Fruit fly (Drosophila melanogaster) whole organism, embryonic: Measurements from ENCODE around the gene GatB.
A peak's percentile ranks its signal among the peaks of the same experiment; 100 is the strongest.

Experiments
- ATbp ChIP-seq: fragments of 200-800 bp; sonication (Bioruptor generic); optimal IDR thresholded peaks from 2 replicates; lab custom pipeline; 2017; ENCODE audit warnings: missing biosample characterization, mild to moderate bottlenecking, missing genetic modification characterization, missing genetic modification reagents
- Ada2b ChIP-seq: fragments of 200-800 bp; sonication (Bioruptor generic); IDR thresholded peaks from 2 replicates; pipeline ENCODE4 v1.3.6; 2022; ENCODE audit warnings: missing biosample characterization, missing genetic modification characterization
- Antp ChIP-seq: fragments of 200-800 bp; sonication (Bioruptor generic); optimal IDR thresholded peaks from 3 replicates; lab custom pipeline; 2016; ENCODE audit warnings: missing biosample characterization, missing genetic modification characterization
- B-H2 ChIP-seq: fragments of 200-800 bp; sonication (Bioruptor generic); optimal IDR thresholded peaks from 2 replicates; lab custom pipeline; 2018; ENCODE audit warnings: missing biosample characterization, mild to moderate bottlenecking, missing genetic modification characterization
- CG11093 ChIP-seq: fragments of 200-800 bp; sonication (Bioruptor generic); IDR thresholded peaks from 3 replicates; pipeline ENCODE4 v1.3.6; 2022; ENCODE audit warnings: missing biosample characterization, missing genetic modification characterization
- CG11247 ChIP-seq: fragments of 200-800 bp; sonication (Bioruptor generic); IDR thresholded peaks from 2 replicates; pipeline ENCODE4 v1.3.6; 2022; ENCODE audit warnings: missing biosample characterization, missing genetic modification characterization
- CG1233 ChIP-seq: fragments of 200-800 bp; sonication (Bioruptor generic); optimal IDR thresholded peaks from 4 replicates; lab custom pipeline; 2018; ENCODE audit warnings: missing biosample characterization, mild to moderate bottlenecking, missing genetic modification characterization
- CG12391 ChIP-seq: fragments of 200-800 bp; sonication (Bioruptor generic); optimal IDR thresholded peaks from 3 replicates; lab custom pipeline; 2018; ENCODE audit warnings: missing biosample characterization, mild to moderate bottlenecking, missing genetic modification characterization, moderate library complexity
- CG12942 ChIP-seq: fragments of 200-800 bp; sonication (Bioruptor generic); optimal IDR thresholded peaks from 3 replicates; lab custom pipeline; 2016; ENCODE audit warnings: missing biosample characterization, missing genetic modification characterization
- CG13296 ChIP-seq: fragments of 200-800 bp; sonication (Bioruptor generic); optimal IDR thresholded peaks from 3 replicates; lab custom pipeline; 2018; ENCODE audit warnings: missing biosample characterization, mild to moderate bottlenecking, missing genetic modification characterization
- CG14710 ChIP-seq: fragments of 200-800 bp; sonication (Bioruptor generic); optimal IDR thresholded peaks from 3 replicates; lab custom pipeline; 2019; ENCODE audit warnings: missing biosample characterization, mild to moderate bottlenecking, missing genetic modification characterization, moderate library complexity
- CG1647 ChIP-seq: fragments of 200-800 bp; sonication (Bioruptor generic); optimal IDR thresholded peaks from 3 replicates; lab custom pipeline; 2016; ENCODE audit warnings: missing biosample characterization, missing genetic modification characterization
- CG17385 ChIP-seq: fragments of 200-800 bp; sonication (Bioruptor generic); optimal IDR thresholded peaks from 3 replicates; lab custom pipeline; 2018; ENCODE audit warnings: missing biosample characterization, mild to moderate bottlenecking, missing genetic modification characterization
- CG18476 ChIP-seq: fragments of 200-800 bp; sonication (Bioruptor generic); optimal IDR thresholded peaks from 2 replicates; lab custom pipeline; 2016; ENCODE audit warnings: missing biosample characterization, mild to moderate bottlenecking, missing genetic modification characterization
- CG2116 ChIP-seq: fragments of 200-800 bp; sonication (Bioruptor generic); optimal IDR thresholded peaks from 3 replicates; lab custom pipeline; 2018; ENCODE audit warnings: missing biosample characterization, mild to moderate bottlenecking, missing genetic modification characterization
- CG2120 ChIP-seq: fragments of 200-800 bp; sonication (Bioruptor generic); optimal IDR thresholded peaks from 3 replicates; lab custom pipeline; 2016; ENCODE audit warnings: missing biosample characterization, missing genetic modification characterization
- CG2199 ChIP-seq: fragments of 200-800 bp; sonication (Bioruptor generic); IDR thresholded peaks from 3 replicates; pipeline ENCODE4 v1.3.6; 2022; ENCODE audit warnings: missing biosample characterization, missing genetic modification characterization
- CG2678 ChIP-seq: fragments of 200-800 bp; sonication (Bioruptor generic); optimal IDR thresholded peaks from 3 replicates; lab custom pipeline; 2019; ENCODE audit warnings: missing biosample characterization, mild to moderate bottlenecking, missing genetic modification characterization, moderate library complexity
- CG2712 ChIP-seq: fragments of 200-800 bp; optimal IDR thresholded peaks from 3 replicates; lab custom pipeline; 2019; ENCODE audit warnings: missing biosample characterization, mild to moderate bottlenecking, missing genetic modification characterization, moderate library complexity
- CG30403 ChIP-seq: fragments of 200-800 bp; sonication (Bioruptor generic); optimal IDR thresholded peaks from 3 replicates; lab custom pipeline; 2016; ENCODE audit warnings: missing biosample characterization, missing genetic modification characterization
- CG31388 ChIP-seq: fragments of 200-800 bp; sonication (Bioruptor generic); optimal IDR thresholded peaks from 2 replicates; lab custom pipeline; 2016; ENCODE audit warnings: missing biosample characterization, missing genetic modification characterization
- CG34224 ChIP-seq: fragments of 200-800 bp; sonication (Bioruptor generic); IDR thresholded peaks from 3 replicates; pipeline ENCODE4 v1.3.6; 2022; ENCODE audit warnings: missing biosample characterization, missing genetic modification characterization; ENCODE audit not compliant: partially characterized antibody
- CG4617 ChIP-seq: fragments of 200-800 bp; sonication (Bioruptor generic); optimal IDR thresholded peaks from 3 replicates; lab custom pipeline; 2016; ENCODE audit warnings: missing biosample characterization, missing genetic modification characterization, borderline replicate concordance
- CG4730 ChIP-seq: fragments of 200-800 bp; sonication (Bioruptor generic); IDR thresholded peaks from 2 replicates; pipeline ENCODE4 v1.3.6; 2022; ENCODE audit warnings: missing biosample characterization, missing genetic modification characterization
- CG7556 ChIP-seq: fragments of 200-800 bp; sonication (Bioruptor generic); optimal IDR thresholded peaks from 2 replicates; lab custom pipeline; 2017; ENCODE audit warnings: missing biosample characterization, mild to moderate bottlenecking, missing genetic modification characterization
- CG7786 ChIP-seq: fragments of 200-800 bp; sonication (Bioruptor generic); optimal IDR thresholded peaks from 2 replicates; lab custom pipeline; 2016; ENCODE audit warnings: missing biosample characterization, missing genetic modification characterization
- CG7839 ChIP-seq: fragments of 200-800 bp; sonication (Bioruptor generic); optimal IDR thresholded peaks from 3 replicates; lab custom pipeline; 2018; ENCODE audit warnings: missing biosample characterization, mild to moderate bottlenecking, missing genetic modification characterization, moderate library complexity
- CG9876 ChIP-seq: fragments of 200-800 bp; sonication (Bioruptor generic); optimal IDR thresholded peaks from 2 replicates; lab custom pipeline; 2016; ENCODE audit warnings: missing biosample characterization, missing genetic modification characterization
- Camta ChIP-seq: fragments of 200-800 bp; sonication (Bioruptor generic); optimal IDR thresholded peaks from 2 replicates; lab custom pipeline; 2016; ENCODE audit warnings: missing biosample characterization, missing genetic modification characterization
- Dad ChIP-seq: fragments of 200-800 bp; sonication (Bioruptor generic); optimal IDR thresholded peaks from 3 replicates; lab custom pipeline; 2016; ENCODE audit warnings: missing biosample characterization, missing genetic modification characterization
- Hr78 ChIP-seq, 2 experiments: fragments of 200-800 bp in 1 of 2; fragments of >200 bp in 1 of 2; sonication (Bioruptor generic) in 1 of 2; optimal IDR thresholded peaks; 2 replicates each; lab custom pipeline; 2017 to 2019; ENCODE audit warnings: missing biosample characterization in 2 of 2, missing genetic modification characterization in 2 of 2, mild to moderate bottlenecking in 1 of 2, moderate library complexity in 1 of 2
- Vsx1 ChIP-seq: fragments of 200-800 bp; sonication (Bioruptor generic); optimal IDR thresholded peaks from 2 replicates; lab custom pipeline; 2017; ENCODE audit warnings: missing biosample characterization, mild to moderate bottlenecking, missing genetic modification characterization, missing genetic modification reagents
- br ChIP-seq: fragments of >200 bp; optimal IDR thresholded peaks from 2 replicates; lab custom pipeline; 2017
- caup ChIP-seq: fragments of 200-800 bp; sonication (Bioruptor generic); optimal IDR thresholded peaks from 3 replicates; lab custom pipeline; 2017; ENCODE audit warnings: missing biosample characterization, mild to moderate bottlenecking, missing genetic modification characterization, moderate library complexity; ENCODE audit not compliant: severe bottlenecking
- fd3F ChIP-seq: fragments of 200-800 bp; sonication (Bioruptor generic); optimal IDR thresholded peaks from 2 replicates; lab custom pipeline; 2018; ENCODE audit warnings: missing biosample characterization, mild to moderate bottlenecking, missing genetic modification characterization, moderate library complexity
- fu2 ChIP-seq: fragments of 200-800 bp; sonication (Bioruptor generic); optimal IDR thresholded peaks from 2 replicates; lab custom pipeline; 2016; ENCODE audit warnings: missing biosample characterization, missing genetic modification characterization
- gcm2 ChIP-seq: fragments of 200-800 bp; sonication (Bioruptor generic); optimal IDR thresholded peaks from 2 replicates; lab custom pipeline; 2016; ENCODE audit warnings: missing biosample characterization, missing genetic modification characterization
- hbn ChIP-seq: fragments of 200-800 bp; sonication (Bioruptor generic); IDR thresholded peaks from 2 replicates; pipeline ENCODE4 v1.3.6; 2022; ENCODE audit warnings: missing biosample characterization, missing genetic modification characterization; ENCODE audit not compliant: partially characterized antibody
- inv ChIP-seq: fragments of 200-800 bp; sonication (Bioruptor generic); IDR thresholded peaks from 2 replicates; pipeline ENCODE4 v1.3.6; 2022; ENCODE audit warnings: missing biosample characterization, missing genetic modification characterization; ENCODE audit not compliant: partially characterized antibody
- knrl ChIP-seq: fragments of 200-800 bp; sonication (Bioruptor generic); IDR thresholded peaks from 3 replicates; pipeline ENCODE4 v1.3.6; 2022; ENCODE audit warnings: missing biosample characterization, missing genetic modification characterization; ENCODE audit not compliant: partially characterized antibody
- lab ChIP-seq: fragments of 200-800 bp; sonication (Bioruptor generic); optimal IDR thresholded peaks from 3 replicates; lab custom pipeline; 2017; ENCODE audit warnings: missing biosample characterization, missing genetic modification characterization, mild to moderate bottlenecking, moderate library complexity, missing genetic modification reagents
- lov ChIP-seq, 2 experiments: fragments of 200-800 bp in 1 of 2; fragments of >200 bp in 1 of 2; sonication (Bioruptor generic) in 1 of 2; IDR thresholded peaks in 1 of 2; optimal IDR thresholded peaks in 1 of 2; 2 replicates in 1 of 2; 3 replicates in 1 of 2; pipeline versions ENCODE4 v1.3.6 to Lab custom; 2017 to 2022; ENCODE audit warnings: missing biosample characterization in 1 of 2, missing genetic modification characterization in 1 of 2
- luna ChIP-seq: fragments of 200-800 bp; sonication (Bioruptor generic); optimal IDR thresholded peaks from 2 replicates; lab custom pipeline; 2016; ENCODE audit warnings: missing biosample characterization, missing genetic modification characterization
- nerfin-2 ChIP-seq: fragments of 200-800 bp; sonication (Bioruptor generic); IDR thresholded peaks from 2 replicates; pipeline ENCODE4 v1.3.6; 2022; ENCODE audit warnings: missing biosample characterization, missing genetic modification characterization; ENCODE audit not compliant: partially characterized antibody
- org-1 ChIP-seq: fragments of 200-800 bp; sonication (Bioruptor generic); optimal IDR thresholded peaks from 2 replicates; lab custom pipeline; 2017; ENCODE audit warnings: missing biosample characterization, missing genetic modification characterization
- pho ChIP-seq: fragments of 200-800 bp; sonication (Bioruptor generic); optimal IDR thresholded peaks from 2 replicates; lab custom pipeline; 2016; ENCODE audit warnings: missing biosample characterization, missing genetic modification characterization
- sens ChIP-seq: fragments of 200-800 bp; sonication (Bioruptor generic); peaks from one replicate; lab custom pipeline; 2016; ENCODE audit warnings: missing biosample characterization, missing genetic modification characterization
- sens-2 ChIP-seq: fragments of 200-800 bp; sonication (Bioruptor generic); IDR thresholded peaks from 2 replicates; pipeline ENCODE4 v1.3.6; 2022; ENCODE audit warnings: missing biosample characterization, missing genetic modification characterization
- sisA ChIP-seq: fragments of 200-800 bp; sonication (Bioruptor generic); IDR thresholded peaks from 2 replicates; pipeline ENCODE4 v1.3.6; 2022; ENCODE audit warnings: missing biosample characterization, missing genetic modification characterization
- tin ChIP-seq: fragments of 200-800 bp; sonication (Bioruptor generic); optimal IDR thresholded peaks from 3 replicates; lab custom pipeline; 2016; ENCODE audit warnings: missing biosample characterization, missing genetic modification characterization
- toy ChIP-seq: fragments of 200-800 bp; sonication (Bioruptor generic); IDR thresholded peaks from 2 replicates; pipeline ENCODE4 v1.3.6; 2022; ENCODE audit warnings: missing biosample characterization, missing genetic modification characterization

The GatB gene

DNA sequence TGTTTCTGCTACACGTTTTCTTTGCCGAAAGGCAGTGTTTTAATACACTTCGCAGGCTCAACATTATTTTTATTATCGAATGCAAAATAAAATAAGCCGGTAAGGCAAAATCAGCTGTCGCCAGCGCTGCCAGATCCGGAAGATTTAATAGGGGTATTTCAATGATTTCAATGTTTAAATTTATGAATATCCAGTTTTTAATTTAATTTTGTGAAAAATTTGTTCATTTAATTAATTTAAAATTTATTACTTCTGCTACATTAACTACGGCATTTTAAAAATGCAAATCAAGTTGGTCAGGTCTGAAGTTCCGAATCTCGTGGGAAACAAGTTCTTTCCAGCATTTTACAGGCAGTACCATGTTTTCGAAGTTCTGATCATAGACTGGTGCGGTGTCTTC is 18.8 kb upstream of the GatB start, which contains the start of gene Slimp (continued):
- TF ChIP-seq B-H2 (GFP tag; lab: Kevin White, UChicago) (no peak), knrl (GFP tag; lab: Robert Waterston, UW) (0 out of 3 replicates have a peak, but pooled peaks have one; percentile 17), CG4617 (GFP tag; lab: Kevin White, UChicago) (peak; percentile 11), CG2712 (tag; lab: Kevin White, UChicago) (peak; percentile 48), CG11247 (GFP tag; lab: Robert Waterston, UW) (no peak), CG1233 (GFP tag; lab: Kevin White, UChicago) (no peak), CG30403 (GFP tag; lab: Kevin White, UChicago) (peak; percentile 26), CG12391 (peak; percentile 40), CG17385 (GFP tag; lab: Kevin White, UChicago) (peak; percentile 8), CG2199 (GFP tag; lab: Robert Waterston, UW) (no peak), CG18476 (no peak), Dad (GFP tag; lab: Kevin White, UChicago) (no peak), Ada2b (no peak), CG2116 (peak; percentile 18), inv (no peak), CG7556 (GFP tag; lab: Kevin White, UChicago) (no peak), tin (GFP tag; lab: Kevin White, UChicago) (peak; percentile 1), Hr78 (GFP tag; optimal IDR thresholded peaks at IDR 0.05; lab: Kevin White, UChicago) (no peak), Vsx1 (GFP tag; lab: Kevin White, UChicago) (no peak), luna (GFP tag; lab: Kevin White, UChicago) (no peak), gcm2 (GFP tag; lab: Kevin White, UChicago) (no peak), CG34224 (GFP tag; lab: Robert Waterston, UW) (no peak), CG9876 (GFP tag; lab: Kevin White, UChicago) (no peak), pho (GFP tag; lab: Kevin White, UChicago) (no peak), br (lab: Kevin White, UChicago) (no peak), caup (GFP tag; lab: Kevin White, UChicago) (no peak), hbn (no peak), CG11093 (GFP tag; lab: Robert Waterston, UW) (no peak), CG14710 (tag; lab: Kevin White, UChicago) (peak; percentile 31), CG2678 (peak; percentile 39), nerfin-2 (GFP tag; lab: Robert Waterston, UW) (no peak), lab (GFP tag; lab: Kevin White, UChicago) (peak; percentile 32), sisA (GFP tag; lab: Robert Waterston, UW) (no peak; the same call in 1 of the 2 replicates), CG1647 (GFP tag; lab: Kevin White, UChicago) (no peak), CG13296 (peak; percentile 21), fu2 (no peak), CG7786 (GFP tag; lab: Kevin White, UChicago) (no peak), sens (GFP tag; lab: Kevin White, UChicago) (peak; percentile 82), Camta (GFP tag; lab: Kevin White, UChicago) (no peak), org-1 (no peak), lov (optimal IDR thresholded peaks at IDR 0.05; lab: Kevin White, UChicago) (no peak), lov (GFP tag; IDR thresholded peaks at IDR 0.05; lab: Robert Waterston, UW) (no peak), CG31388 (GFP tag; lab: Kevin White, UChicago) (no peak), CG12942 (no peak), sens-2 (GFP tag; lab: Robert Waterston, UW) (no peak), CG7839 (tag; lab: Kevin White, UChicago) (peak; percentile 6), CG2120 (GFP tag; lab: Kevin White, UChicago) (peak; percentile 52), toy (GFP tag; lab: Robert Waterston, UW) (no peak), CG4730 (GFP tag; lab: Robert Waterston, UW) (no peak), Antp (GFP tag; lab: Kevin White, UChicago) (no peak), fd3F (GFP tag; lab: Kevin White, UChicago) (no peak), ATbp (GFP tag; lab: Kevin White, UChicago) (no peak)
